Worm (Caenorhabditis elegans) whole organism, dauer: ENCODE measurements around the gene slc-46A.

Experiments used
- unc-62 ChIP-seq: sonication (generic microtip); optimal IDR thresholded peaks from 2 replicates; lab custom pipeline; 2017; ENCODE audit warnings: missing biosample characterization, missing genetic modification reagents, missing genetic modification characterization

The slc-46A gene

ce11 chrIV:5366567-5366966 lies 47.5 kb downstream of the slc-46A start, which contains the start of gene sand-1:
sand-1 (plus strand) TSS chrIV:5366867.
- TF ChIP-seq unc-62 (GFP tag; lab: Kevin White, UChicago): no peak

- TF ChIP-seq unc-62 (GFP tag; lab: Kevin White, UChicago): no peak
These were observed 48.8 kb downstream of the slc-46A start for ce11 chrIV:5367899-5368298.

ce11 chrIV:5368860-5369259 lies 49.8 kb downstream of the slc-46A start:
- no peak for TF ChIP-seq unc-62 (GFP tag; lab: Kevin White, UChicago)

ce11 chrIV:5369414-5369813 lies 50.4 kb downstream of the slc-46A start, which contains the start of gene F41H10.3:
F41H10.3 (plus strand) TSS chrIV:5369801.
- no peak for TF ChIP-seq unc-62 (GFP tag; lab: Kevin White, UChicago)

ce11 chrIV:5370914-5371313 lies 51.9 kb downstream of the slc-46A start:
- no peak for TF ChIP-seq unc-62 (GFP tag; lab: Kevin White, UChicago)

ce11 chrIV:5374321-5374720 lies 55.3 kb downstream of the slc-46A start:
- TF ChIP-seq unc-62 (GFP tag; lab: Kevin White, UChicago): no peak
